Worm (Caenorhabditis elegans) whole organism, mixed stage, embryonic: Measurements from ENCODE around the gene oig-2.
A peak's percentile ranks its signal among the peaks of the same experiment; 100 is the strongest.

Experiments
- ceh-43 ChIP-seq: fragments of 200-800 bp; sonication (Bioruptor generic); optimal IDR thresholded peaks from 2 replicates; lab custom pipeline; 2018; ENCODE audit warnings: mild to moderate bottlenecking, missing genetic modification characterization, moderate library complexity, missing compliant biosample characterization
- ceh-83 ChIP-seq: fragments of 200-800 bp; sonication (Bioruptor generic); optimal IDR thresholded peaks from 2 replicates; lab custom pipeline; 2018; ENCODE audit warnings: mild to moderate bottlenecking, missing genetic modification characterization, missing compliant biosample characterization
- ces-1 ChIP-seq: fragments of 150-350 bp; optimal IDR thresholded peaks from 2 replicates; lab custom pipeline; 2014; ENCODE audit warnings: missing biosample characterization, missing genetic modification reagents, missing genetic modification characterization
- elt-1 ChIP-seq: sonication (generic microtip); optimal IDR thresholded peaks from 2 replicates; lab custom pipeline; 2017; ENCODE audit warnings: missing genetic modification characterization, mild to moderate bottlenecking, missing compliant biosample characterization, antibody characterized with exemption, moderate library complexity, borderline replicate concordance; ENCODE audit not compliant: insufficient read depth
- lsy-2 ChIP-seq: fragments of 150-350 bp; optimal IDR thresholded peaks from 2 replicates; lab custom pipeline; 2014; ENCODE audit warnings: missing biosample characterization, missing genetic modification characterization
- mab-5 ChIP-seq: fragments of 150-350 bp; optimal IDR thresholded peaks from 2 replicates; lab custom pipeline; 2014; ENCODE audit warnings: missing biosample characterization, missing genetic modification characterization
- mep-1 ChIP-seq: fragments of 150-350 bp; optimal IDR thresholded peaks from 2 replicates; lab custom pipeline; 2017; ENCODE audit warnings: missing biosample characterization, missing genetic modification reagents, missing genetic modification characterization, inconsistent platforms
- nhr-2 ChIP-seq: fragments of 150-350 bp; optimal IDR thresholded peaks from 2 replicates; lab custom pipeline; 2014; ENCODE audit warnings: missing biosample characterization, missing genetic modification characterization
- nhr-237 ChIP-seq: fragments of 150-350 bp; optimal IDR thresholded peaks from 2 replicates; lab custom pipeline; 2014; ENCODE audit warnings: missing biosample characterization, missing genetic modification characterization
- nhr-28 ChIP-seq: fragments of 150-350 bp; optimal IDR thresholded peaks from 2 replicates; lab custom pipeline; 2014; ENCODE audit warnings: missing biosample characterization, missing genetic modification characterization
- pha-4 ChIP-seq: fragments of 150-350 bp; optimal IDR thresholded peaks from 2 replicates; lab custom pipeline; 2018; ENCODE audit warnings: missing biosample characterization, missing genetic modification reagents, missing genetic modification characterization
- unc-39 ChIP-seq: fragments of 150-350 bp; optimal IDR thresholded peaks from 2 replicates; lab custom pipeline; 2014; ENCODE audit warnings: missing biosample characterization, missing genetic modification characterization
- zip-8 ChIP-seq: fragments of 150-350 bp; optimal IDR thresholded peaks from 2 replicates; lab custom pipeline; 2014; ENCODE audit warnings: missing biosample characterization, missing genetic modification characterization

- TF ChIP-seq ceh-83 (GFP tag; lab: Kevin White, UChicago) (no peak), zip-8 (peak; percentile 93), nhr-2 (tag; lab: Kevin White, UChicago) (peak; percentile 72), lsy-2 (tag; lab: Kevin White, UChicago) (no peak), elt-1 (tag; lab: Kevin White, UChicago) (no peak), unc-39 (tag; lab: Kevin White, UChicago) (no peak), nhr-28 (no peak), ceh-43 (no peak), nhr-237 (tag; lab: Kevin White, UChicago) (no peak), mep-1 (tag; lab: Kevin White, UChicago) (no peak), mab-5 (tag; lab: Kevin White, UChicago) (no peak), pha-4 (no peak), ces-1 (GFP tag; lab: Kevin White, UChicago) (no peak)
Measured at ce11 chrII:12992980-12993379, 15.0 kb downstream of the oig-2 start.
